Worm (Caenorhabditis elegans) whole organism, L1 larva: Measurements from ENCODE around the gene lgc-1.

ENCODE experiments used
- C04F5.9 ChIP-seq: sonication (generic microtip); optimal IDR thresholded peaks from 2 replicates; lab custom pipeline; 2016; ENCODE audit warnings: missing genetic modification characterization, missing compliant biosample characterization
- C16A3.4 ChIP-seq: fragments of 150-350 bp; optimal IDR thresholded peaks from 2 replicates; lab custom pipeline; 2014; ENCODE audit warnings: missing biosample characterization, missing genetic modification characterization
- aha-1 ChIP-seq: fragments of 150-350 bp; optimal IDR thresholded peaks from 2 replicates; lab custom pipeline; 2014; ENCODE audit warnings: missing biosample characterization, missing genetic modification characterization
- blmp-1 ChIP-seq: fragments of 150-350 bp; optimal IDR thresholded peaks from 2 replicates; lab custom pipeline; 2014; ENCODE audit warnings: missing biosample characterization, missing genetic modification characterization
- ceh-88 ChIP-seq: fragments of 200-800 bp; sonication (Bioruptor generic); IDR thresholded peaks from 2 replicates; pipeline ENCODE4 v1.3.6; 2022; ENCODE audit warnings: missing genetic modification characterization, missing compliant biosample characterization
- ces-1 ChIP-seq: fragments of 150-350 bp; optimal IDR thresholded peaks from 2 replicates; lab custom pipeline; 2014; ENCODE audit warnings: missing biosample characterization, missing genetic modification reagents, missing genetic modification characterization
- efl-1 ChIP-seq, 4 experiments: fragments of 150-350 bp; optimal IDR thresholded peaks in 3 of 4; peaks in 1 of 4; 1 replicate in 1 of 4; 2 replicates in 3 of 4; lab custom pipeline; 2014; ENCODE audit warnings: missing biosample characterization in 2 of 4, missing genetic modification characterization in 2 of 4, missing genetic modification reagents in 2 of 4
- efl-3 ChIP-seq: fragments of 200-800 bp; sonication (Bioruptor generic); optimal IDR thresholded peaks from 2 replicates; lab custom pipeline; 2018; ENCODE audit warnings: mild to moderate bottlenecking, missing genetic modification characterization, missing compliant biosample characterization
- egl-13 ChIP-seq: sonication (generic microtip); optimal IDR thresholded peaks from 2 replicates; lab custom pipeline; 2016; ENCODE audit warnings: missing genotype, missing genetic modification reagents, missing genetic modification characterization, missing compliant biosample characterization
- egl-27 ChIP-seq, 2 experiments: fragments of 150-350 bp in 1 of 2; sonication (generic microtip); optimal IDR thresholded peaks; 3 replicates each; lab custom pipeline; 2017 to 2018; ENCODE audit warnings: missing biosample characterization in 2 of 2, missing genetic modification characterization in 2 of 2, missing genetic modification reagents in 2 of 2
- elt-2 ChIP-seq: sonication (generic microtip); optimal IDR thresholded peaks from 2 replicates; lab custom pipeline; 2016; ENCODE audit warnings: missing genetic modification characterization, mild to moderate bottlenecking, inconsistent platforms, missing compliant biosample characterization, missing genetic modification reagents
- fkh-10 ChIP-seq: sonication (generic microtip); optimal IDR thresholded peaks from 2 replicates; lab custom pipeline; 2017; ENCODE audit warnings: missing biosample characterization, missing genetic modification reagents, missing genetic modification characterization
- fkh-8 ChIP-seq: sonication (generic microtip); optimal IDR thresholded peaks from 2 replicates; lab custom pipeline; 2016; ENCODE audit warnings: mild to moderate bottlenecking, missing genetic modification characterization, missing compliant biosample characterization
- grh-1 ChIP-seq: fragments of 200-800 bp; sonication (Bioruptor generic); IDR thresholded peaks from 2 replicates; pipeline ENCODE4 v1.3.6; 2022; ENCODE audit warnings: missing genetic modification reagents, missing genetic modification characterization, missing compliant biosample characterization
- irx-1 ChIP-seq: sonication (generic microtip); optimal IDR thresholded peaks from 2 replicates; lab custom pipeline; 2016; ENCODE audit warnings: missing genetic modification characterization, missing compliant biosample characterization
- isw-1 ChIP-seq: fragments of 200-800 bp; sonication (Bioruptor generic); IDR thresholded peaks from 2 replicates; pipeline ENCODE4 v1.3.6; 2022; ENCODE audit warnings: missing genetic modification characterization, missing compliant biosample characterization
- jun-1 ChIP-seq: fragments of 150-350 bp; optimal IDR thresholded peaks from 2 replicates; lab custom pipeline; 2014; ENCODE audit warnings: missing biosample characterization, missing genetic modification reagents, missing genetic modification characterization
- lin-39 ChIP-seq: fragments of 150-350 bp; optimal IDR thresholded peaks from 2 replicates; lab custom pipeline; 2014; ENCODE audit warnings: missing biosample characterization, missing genetic modification reagents, missing genetic modification characterization
- mab-9 ChIP-seq: fragments of 200-800 bp; sonication (Bioruptor generic); IDR thresholded peaks from 2 replicates; pipeline ENCODE4 v1.3.6; 2022; ENCODE audit warnings: missing genetic modification reagents, missing genetic modification characterization, missing compliant biosample characterization
- mef-2 ChIP-seq: fragments of 150-350 bp; optimal IDR thresholded peaks from 2 replicates; lab custom pipeline; 2014; ENCODE audit warnings: missing biosample characterization, missing genetic modification characterization
- nhr-11 ChIP-seq: fragments of 150-350 bp; optimal IDR thresholded peaks from 2 replicates; lab custom pipeline; 2014; ENCODE audit warnings: missing biosample characterization, missing genetic modification characterization
- nhr-19 ChIP-seq: fragments of 200-800 bp; sonication (Bioruptor generic); conservative IDR thresholded peaks from 2 replicates; pipeline ENCODE4 v1.3.6; 2022; ENCODE audit warnings: missing genetic modification characterization, missing compliant biosample characterization
- nhr-28 ChIP-seq: fragments of 150-350 bp; optimal IDR thresholded peaks from 2 replicates; lab custom pipeline; 2014; ENCODE audit warnings: missing biosample characterization, missing genetic modification characterization
- nhr-71 ChIP-seq: sonication (generic microtip); optimal IDR thresholded peaks from 2 replicates; lab custom pipeline; 2016; ENCODE audit warnings: mild to moderate bottlenecking, missing genetic modification characterization, moderate library complexity, missing compliant biosample characterization
- nhr-77 ChIP-seq: fragments of 150-350 bp; optimal IDR thresholded peaks from 2 replicates; lab custom pipeline; 2014; ENCODE audit warnings: missing biosample characterization, missing genetic modification characterization
- nhr-84 ChIP-seq: sonication (generic microtip); optimal IDR thresholded peaks from 2 replicates; lab custom pipeline; 2017; ENCODE audit warnings: missing biosample characterization, missing genetic modification characterization
- nhr-90 ChIP-seq: sonication (generic microtip); optimal IDR thresholded peaks from 2 replicates; lab custom pipeline; 2016; ENCODE audit warnings: mild to moderate bottlenecking, missing genetic modification characterization, missing compliant biosample characterization; ENCODE audit not compliant: poor library complexity
- pax-3 ChIP-seq: fragments of 200-800 bp; sonication (Bioruptor generic); optimal IDR thresholded peaks from 2 replicates; lab custom pipeline; 2018; ENCODE audit warnings: mild to moderate bottlenecking, missing genetic modification characterization, moderate library complexity, missing compliant biosample characterization
- rnt-1 ChIP-seq: sonication (generic microtip); optimal IDR thresholded peaks from 2 replicates; lab custom pipeline; 2016; ENCODE audit warnings: mild to moderate bottlenecking, missing genetic modification characterization, moderate library complexity, missing compliant biosample characterization
- skn-1 ChIP-seq: fragments of 150-350 bp; optimal IDR thresholded peaks from 2 replicates; lab custom pipeline; 2014; ENCODE audit warnings: missing biosample characterization, missing genetic modification characterization
- sptf-1 ChIP-seq: fragments of 150-350 bp; optimal IDR thresholded peaks from 2 replicates; lab custom pipeline; 2014; ENCODE audit warnings: missing biosample characterization, missing genetic modification characterization
- sup-37 ChIP-seq: fragments of 200-800 bp; sonication (Bioruptor generic); optimal IDR thresholded peaks from 2 replicates; lab custom pipeline; 2018; ENCODE audit warnings: mild to moderate bottlenecking, missing genetic modification characterization, missing compliant biosample characterization
- swsn-7 ChIP-seq: sonication (generic microtip); optimal IDR thresholded peaks from 2 replicates; lab custom pipeline; 2016; ENCODE audit warnings: missing genetic modification characterization, missing compliant biosample characterization
- tbx-2 ChIP-seq: sonication (generic microtip); optimal IDR thresholded peaks from 2 replicates; lab custom pipeline; 2016; ENCODE audit warnings: missing genetic modification characterization, missing compliant biosample characterization
- unc-86 ChIP-seq: sonication (generic microtip); optimal IDR thresholded peaks from 2 replicates; lab custom pipeline; 2016; ENCODE audit warnings: missing genetic modification characterization, missing compliant biosample characterization
- vab-15 ChIP-seq: sonication (generic microtip); optimal IDR thresholded peaks from 2 replicates; lab custom pipeline; 2017; ENCODE audit warnings: missing genotype, mild to moderate bottlenecking, missing genetic modification characterization, missing compliant biosample characterization
- ztf-4 ChIP-seq: fragments of 150-350 bp; optimal IDR thresholded peaks from 2 replicates; lab custom pipeline; 2014; ENCODE audit warnings: missing biosample characterization, missing genetic modification characterization

Gene lgc-1

DNA sequence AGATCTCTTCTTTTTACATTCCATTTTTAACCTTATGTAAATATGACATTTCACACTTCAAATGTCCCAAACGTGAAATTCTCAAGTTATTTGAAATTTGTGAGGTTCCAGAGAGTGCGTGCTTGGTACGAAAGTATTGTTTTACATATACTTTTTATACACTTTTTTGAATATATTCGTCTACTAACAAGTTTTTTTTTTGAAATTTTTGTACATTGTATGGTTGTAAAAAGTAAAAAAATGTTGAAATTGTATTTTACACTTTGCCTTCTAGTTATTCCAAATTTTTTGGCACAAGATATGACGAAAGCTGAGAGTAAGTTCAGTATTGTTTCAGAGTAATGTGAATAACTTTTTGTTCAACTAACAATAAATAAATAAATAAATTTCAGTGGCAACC lies at the start of gene lgc-1:
Gene lgc-1 (plus strand): TSS at position 301 of the 400 bp plus-strand sequence.
- TF ChIP-seq rnt-1 (no peak), egl-13 (tag; lab: Kevin White, UChicago) (no peak), sptf-1 (tag; lab: Kevin White, UChicago) (no peak), ceh-88 (GFP tag; lab: Robert Waterston, UW) (no peak), ztf-4 (tag; lab: Kevin White, UChicago) (no peak), nhr-71 (no peak), fkh-8 (tag; lab: Kevin White, UChicago) (no peak), mef-2 (no peak)

DNA sequence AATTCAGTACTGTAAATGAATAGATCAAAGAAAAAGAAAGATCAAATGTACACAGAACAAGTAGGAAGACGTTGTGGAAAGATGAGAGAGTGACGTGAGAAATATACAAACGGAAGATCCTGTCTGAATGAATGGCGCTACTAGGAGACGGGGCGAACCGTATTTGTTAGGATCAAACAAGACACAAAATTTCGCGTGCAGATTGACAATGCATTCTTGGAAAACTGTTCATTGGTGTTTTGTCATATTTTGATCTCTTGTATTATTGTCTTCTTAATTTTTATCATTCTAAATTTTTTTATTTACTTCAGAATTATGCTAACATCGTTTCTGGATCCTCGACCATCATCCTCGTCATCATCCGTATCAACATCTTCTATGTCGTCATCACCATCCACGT lies 40.1 kb upstream of the lgc-1 start, which contains the start of gene nhr-181:
Gene nhr-181 (plus strand): TSS at position 301 of the 400 bp plus-strand sequence.
- TF ChIP-seq sup-37 (GFP tag; lab: Kevin White, UChicago) (no peak), fkh-10 (no peak), C04F5.9 (tag; lab: Kevin White, UChicago) (no peak), nhr-71 (no peak), pax-3 (no peak), mef-2 (no peak), efl-3 (no peak), unc-86 (tag; lab: Kevin White, UChicago) (no peak), tbx-2 (tag; lab: Kevin White, UChicago) (no peak), egl-27 (tag; optimal IDR thresholded peaks at IDR 0.05; lab: Kevin White, UChicago) (no peak), nhr-84 (tag; lab: Kevin White, UChicago) (no peak), vab-15 (tag; lab: Kevin White, UChicago) (no peak), sptf-1 (tag; lab: Kevin White, UChicago) (no peak), ces-1 (GFP tag; lab: Kevin White, UChicago) (no peak)

DNA sequence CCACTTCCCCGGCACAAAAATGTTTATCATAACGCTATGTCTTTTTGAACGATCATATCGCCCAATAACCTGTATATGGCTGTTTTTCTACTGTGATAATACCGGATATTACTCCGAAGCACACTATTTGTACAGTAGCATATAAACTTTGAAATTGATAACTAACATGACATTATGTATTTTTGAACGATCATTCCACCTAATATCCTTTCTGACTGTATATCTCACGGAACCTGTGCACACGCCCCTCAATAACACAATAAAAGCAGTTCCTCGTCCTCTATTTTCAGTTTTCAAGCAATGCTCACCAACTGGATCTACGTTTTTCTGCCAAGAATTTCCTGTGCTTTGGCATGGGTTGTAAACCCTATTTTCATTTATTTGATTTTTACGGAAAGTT lies 33.3 kb upstream of the lgc-1 start, which contains the start of gene srj-40:
Gene srj-40 (plus strand): TSS at position 301 of the 400 bp plus-strand sequence.
- no peak for TF ChIP-seq skn-1 (tag; lab: Kevin White, UChicago)
- no peak for TF ChIP-seq nhr-90
- no peak for TF ChIP-seq aha-1 (tag; lab: Kevin White, UChicago)
- TF ChIP-seq fkh-8 (tag; lab: Kevin White, UChicago) = no peak
- no peak for TF ChIP-seq nhr-77 (tag; lab: Kevin White, UChicago)
- TF ChIP-seq nhr-28 (tag; lab: Kevin White, UChicago) = no peak
- TF ChIP-seq efl-3 = no peak
- TF ChIP-seq ces-1 (GFP tag; lab: Kevin White, UChicago) = no peak
- TF ChIP-seq C16A3.4 (tag; lab: Kevin White, UChicago) = no peak
- no peak for TF ChIP-seq nhr-84 (tag; lab: Kevin White, UChicago)
- TF ChIP-seq swsn-7 (tag; lab: Kevin White, UChicago) = no peak
- no peak for TF ChIP-seq nhr-11 (tag; lab: Kevin White, UChicago)

DNA sequence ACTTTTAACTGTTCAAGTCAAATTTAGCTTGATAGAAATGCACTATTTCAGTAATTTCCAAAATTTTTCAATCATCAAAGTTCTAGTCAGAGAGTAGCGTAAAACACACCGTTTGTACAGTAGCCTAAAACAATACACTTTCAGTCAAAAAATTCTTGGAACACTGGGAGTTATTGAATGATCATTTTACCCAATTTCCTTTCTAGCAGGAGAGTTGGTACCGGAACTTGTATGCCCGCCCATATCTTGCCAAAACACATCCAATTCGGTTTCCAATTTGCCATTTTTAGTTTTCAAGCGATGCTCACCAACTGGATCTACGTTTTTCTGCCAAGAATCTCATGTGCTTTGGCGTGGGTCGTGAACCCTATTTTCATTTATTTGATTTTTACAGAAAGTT lies 30.5 kb upstream of the lgc-1 start, which contains the start of gene srj-39:
Gene srj-39 (plus strand): TSS at position 301 of the 400 bp plus-strand sequence.
- no peak for TF ChIP-seq ztf-4 (tag; lab: Kevin White, UChicago)
- TF ChIP-seq nhr-19 (GFP tag; lab: Robert Waterston, UW) = no peak
- TF ChIP-seq blmp-1 (tag; lab: Kevin White, UChicago) = no peak
- TF ChIP-seq lin-39 (tag; lab: Kevin White, UChicago) = no peak
- no peak for TF ChIP-seq grh-1 (GFP tag; lab: Robert Waterston, UW)
- TF ChIP-seq jun-1 (tag; lab: Kevin White, UChicago) = no peak

- TF ChIP-seq aha-1 (tag; lab: Kevin White, UChicago) (no peak), elt-2 (no peak), efl-1 (optimal IDR thresholded peaks at IDR 0.05; lab: Kevin White, UChicago) (no peak), efl-1 (GFP tag; optimal IDR thresholded peaks at IDR 0.05 in 1 of 2; lab: Kevin White, UChicago) (peak in 1 of 2 experiments; percentile 90), nhr-71 (no peak), mab-9 (no peak), irx-1 (tag; lab: Kevin White, UChicago) (no peak), isw-1 (no peak)
Observed at ce11 chrV:4106688-4107087, 28.1 kb upstream of the lgc-1 start.
